Worm (Caenorhabditis elegans) whole organism, L2 larva: ENCODE measurements around the gene sir-2.1.

Experiments
- elt-1 ChIP-seq: fragments of 150-350 bp; optimal IDR thresholded peaks from 2 replicates; lab custom pipeline; 2014; ENCODE audit warnings: missing biosample characterization, missing genetic modification characterization
- nhr-21 ChIP-seq: fragments of 150-350 bp; optimal IDR thresholded peaks from 2 replicates; lab custom pipeline; 2014; ENCODE audit warnings: missing biosample characterization, missing genetic modification characterization
- nhr-6 ChIP-seq: fragments of 150-350 bp; optimal IDR thresholded peaks from 2 replicates; lab custom pipeline; 2014; ENCODE audit warnings: missing biosample characterization, missing genetic modification characterization
- snpc-4 ChIP-seq: fragments of 150-350 bp; optimal IDR thresholded peaks from 2 replicates; lab custom pipeline; 2014; ENCODE audit warnings: missing biosample characterization, missing genetic modification characterization
- unc-62 ChIP-seq: fragments of 150-350 bp; optimal IDR thresholded peaks from 2 replicates; lab custom pipeline; 2014; ENCODE audit warnings: missing biosample characterization, missing genetic modification reagents, missing genetic modification characterization

DNA sequence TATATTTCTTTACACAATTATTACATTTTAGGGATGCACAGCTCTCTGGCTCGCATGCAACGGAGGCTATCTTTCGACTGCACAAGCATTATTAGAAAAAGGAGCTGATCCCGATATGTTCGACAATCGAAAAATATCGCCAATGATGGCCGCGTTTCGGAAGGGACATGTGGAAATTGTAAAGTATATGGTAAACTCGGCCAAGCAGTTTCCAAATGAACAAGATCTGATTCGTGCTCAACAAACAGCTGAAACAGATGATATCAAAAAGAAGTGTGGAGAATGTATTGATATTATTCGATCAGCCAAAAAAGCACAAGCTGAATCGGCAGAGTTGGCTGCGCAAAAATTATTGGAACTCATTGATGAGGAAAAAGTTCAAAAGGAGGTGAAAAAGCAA lies 16.9 kb upstream of the sir-2.1 start:
- no peak for TF ChIP-seq unc-62 (GFP tag; lab: Kevin White, UChicago)
- no peak for TF ChIP-seq nhr-21 (tag; lab: Kevin White, UChicago)
- TF ChIP-seq nhr-6 = no peak
- TF ChIP-seq elt-1 (tag; lab: Kevin White, UChicago) = no peak
- TF ChIP-seq snpc-4 (tag; lab: Kevin White, UChicago) = no peak
